Fruit fly (Drosophila melanogaster) whole organism, embryonic: ENCODE measurements around the gene CG31419.

ENCODE experiments used
- Atf6 ChIP-seq: fragments of 200-800 bp; sonication (Bioruptor generic); IDR thresholded peaks from 2 replicates; pipeline ENCODE4 v1.3.6; 2022; ENCODE audit warnings: missing biosample characterization, missing genetic modification characterization
- BtbVII ChIP-seq: fragments of 200-800 bp; sonication (Bioruptor generic); optimal IDR thresholded peaks from 3 replicates; lab custom pipeline; 2017; ENCODE audit warnings: missing biosample characterization, mild to moderate bottlenecking, missing genetic modification characterization
- CG10209 ChIP-seq: fragments of 200-800 bp; sonication (Bioruptor generic); optimal IDR thresholded peaks from 3 replicates; lab custom pipeline; 2017; ENCODE audit warnings: missing biosample characterization, mild to moderate bottlenecking, missing genetic modification characterization, missing genetic modification reagents
- CG10979 ChIP-seq: fragments of 200-800 bp; sonication (Bioruptor generic); optimal IDR thresholded peaks from 2 replicates; lab custom pipeline; 2018; ENCODE audit warnings: missing biosample characterization, mild to moderate bottlenecking, missing genetic modification characterization, moderate library complexity
- CG11398 ChIP-seq: fragments of 200-800 bp; sonication (Bioruptor generic); optimal IDR thresholded peaks from 2 replicates; lab custom pipeline; 2016; ENCODE audit warnings: missing biosample characterization, missing genetic modification characterization
- CG11723 ChIP-seq: fragments of 200-800 bp; sonication (Bioruptor generic); optimal IDR thresholded peaks from 2 replicates; lab custom pipeline; 2017; ENCODE audit warnings: missing biosample characterization, mild to moderate bottlenecking, missing genetic modification characterization
- CG12219 ChIP-seq: fragments of 200-800 bp; sonication (Bioruptor generic); optimal IDR thresholded peaks from 3 replicates; lab custom pipeline; 2018; ENCODE audit warnings: missing biosample characterization, mild to moderate bottlenecking, missing genetic modification characterization
- CG13424 ChIP-seq: fragments of 200-800 bp; sonication (Bioruptor generic); optimal IDR thresholded peaks from 2 replicates; lab custom pipeline; 2019; ENCODE audit warnings: missing biosample characterization, mild to moderate bottlenecking, missing genetic modification characterization, moderate library complexity
- CG14441 ChIP-seq: fragments of 200-800 bp; sonication (Bioruptor generic); IDR thresholded peaks from 2 replicates; pipeline ENCODE4 v1.3.6; 2022; ENCODE audit warnings: missing biosample characterization, missing genetic modification characterization
- CG15073 ChIP-seq: fragments of 200-800 bp; sonication (Bioruptor generic); optimal IDR thresholded peaks from 2 replicates; lab custom pipeline; 2016; ENCODE audit warnings: missing biosample characterization, missing genetic modification characterization
- CG15269 ChIP-seq: fragments of 200-800 bp; sonication (Bioruptor generic); optimal IDR thresholded peaks from 2 replicates; lab custom pipeline; 2018; ENCODE audit warnings: missing biosample characterization, mild to moderate bottlenecking, missing genetic modification characterization, moderate library complexity
- CG16813 ChIP-seq: fragments of 200-800 bp; sonication (Bioruptor generic); IDR thresholded peaks from 3 replicates; pipeline ENCODE4 v1.3.6; 2022; ENCODE audit warnings: missing biosample characterization, missing genetic modification characterization; ENCODE audit not compliant: partially characterized antibody
- CG16863 ChIP-seq: fragments of 200-800 bp; sonication (Bioruptor generic); optimal IDR thresholded peaks from 3 replicates; lab custom pipeline; 2016; ENCODE audit warnings: missing biosample characterization, missing genetic modification characterization
- CG17359 ChIP-seq: fragments of 200-800 bp; sonication (Bioruptor generic); optimal IDR thresholded peaks from 3 replicates; lab custom pipeline; 2018; ENCODE audit warnings: missing biosample characterization, mild to moderate bottlenecking, missing genetic modification characterization, moderate library complexity
- CG3281 ChIP-seq: fragments of 200-800 bp; sonication (Bioruptor generic); optimal IDR thresholded peaks from 3 replicates; lab custom pipeline; 2017; ENCODE audit warnings: missing biosample characterization, mild to moderate bottlenecking, missing genetic modification characterization
- CG34376 ChIP-seq: fragments of 200-800 bp; sonication (Bioruptor generic); optimal IDR thresholded peaks from 2 replicates; lab custom pipeline; 2018; ENCODE audit warnings: missing biosample characterization, mild to moderate bottlenecking, missing genetic modification characterization
- CG6654 ChIP-seq: fragments of 200-800 bp; sonication (Bioruptor generic); optimal IDR thresholded peaks from 2 replicates; lab custom pipeline; 2017; ENCODE audit warnings: missing biosample characterization, mild to moderate bottlenecking, missing genetic modification characterization
- CG6765 ChIP-seq: fragments of 200-800 bp; sonication (Bioruptor generic); optimal IDR thresholded peaks from 3 replicates; lab custom pipeline; 2017; ENCODE audit warnings: missing biosample characterization, mild to moderate bottlenecking, missing genetic modification characterization
- CG7556 ChIP-seq: fragments of 200-800 bp; sonication (Bioruptor generic); optimal IDR thresholded peaks from 2 replicates; lab custom pipeline; 2017; ENCODE audit warnings: missing biosample characterization, mild to moderate bottlenecking, missing genetic modification characterization
- CG9609 ChIP-seq: fragments of 200-800 bp; sonication (Bioruptor generic); optimal IDR thresholded peaks from 3 replicates; lab custom pipeline; 2016; ENCODE audit warnings: missing biosample characterization, missing genetic modification characterization
- CG9797 ChIP-seq: fragments of 200-800 bp; sonication (Bioruptor generic); optimal IDR thresholded peaks from 3 replicates; lab custom pipeline; 2018; ENCODE audit warnings: missing biosample characterization, mild to moderate bottlenecking, missing genetic modification characterization
- CHES-1-like ChIP-seq: fragments of 200-800 bp; sonication (Bioruptor generic); optimal IDR thresholded peaks from 2 replicates; lab custom pipeline; 2016; ENCODE audit warnings: missing biosample characterization, missing genetic modification characterization
- Camta ChIP-seq: fragments of 200-800 bp; sonication (Bioruptor generic); optimal IDR thresholded peaks from 2 replicates; lab custom pipeline; 2016; ENCODE audit warnings: missing biosample characterization, missing genetic modification characterization
- CkIIα-i1 ChIP-seq: fragments of 200-800 bp; sonication (Bioruptor generic); IDR thresholded peaks from 2 replicates; pipeline ENCODE4 v1.3.6; 2022; ENCODE audit warnings: missing biosample characterization, missing genetic modification characterization
- CoRest ChIP-seq: fragments of 200-800 bp; sonication (Bioruptor generic); optimal IDR thresholded peaks from 3 replicates; lab custom pipeline; 2018; ENCODE audit warnings: missing biosample characterization, mild to moderate bottlenecking, missing genetic modification characterization, moderate library complexity
- D19B ChIP-seq: fragments of 200-800 bp; sonication (Bioruptor generic); optimal IDR thresholded peaks from 2 replicates; lab custom pipeline; 2017; ENCODE audit warnings: missing biosample characterization, mild to moderate bottlenecking, missing genetic modification characterization
- Dref ChIP-seq: fragments of 200-800 bp; sonication (Bioruptor generic); IDR thresholded peaks from 2 replicates; pipeline ENCODE4 v1.3.6; 2022; ENCODE audit warnings: missing biosample characterization, missing genetic modification characterization
- Drgx ChIP-seq: fragments of 200-800 bp; sonication (Bioruptor generic); IDR thresholded peaks from 2 replicates; pipeline ENCODE4 v1.3.6; 2022; ENCODE audit warnings: missing biosample characterization, missing genetic modification characterization
- Hey ChIP-seq: fragments of 200-800 bp; sonication (Bioruptor generic); optimal IDR thresholded peaks from 3 replicates; lab custom pipeline; 2018; ENCODE audit warnings: missing biosample characterization, mild to moderate bottlenecking, missing genetic modification characterization
- Hmr ChIP-seq: fragments of 200-800 bp; sonication (Bioruptor generic); optimal IDR thresholded peaks from 3 replicates; lab custom pipeline; 2017; ENCODE audit warnings: mild to moderate bottlenecking, missing biosample characterization, missing genetic modification reagents, missing genetic modification characterization
- Lim3 ChIP-seq: fragments of 200-800 bp; sonication (Bioruptor generic); IDR thresholded peaks from 2 replicates; pipeline ENCODE4 v1.3.6; 2022; ENCODE audit warnings: missing biosample characterization, missing genetic modification characterization
- Sox102F ChIP-seq: fragments of 200-800 bp; sonication (Bioruptor generic); optimal IDR thresholded peaks from 2 replicates; lab custom pipeline; 2018; ENCODE audit warnings: missing biosample characterization, mild to moderate bottlenecking, missing genetic modification characterization, moderate library complexity
- Sry-β ChIP-seq: fragments of 200-800 bp; sonication (Bioruptor generic); optimal IDR thresholded peaks from 2 replicates; lab custom pipeline; 2018; ENCODE audit warnings: missing biosample characterization, mild to moderate bottlenecking, missing genetic modification characterization, moderate library complexity
- Xbp1 ChIP-seq: fragments of 200-800 bp; sonication (Bioruptor generic); optimal IDR thresholded peaks from 3 replicates; lab custom pipeline; 2016; ENCODE audit warnings: missing biosample characterization, mild to moderate bottlenecking, missing genetic modification characterization
- abd-A ChIP-seq: fragments of 200-800 bp; sonication (Bioruptor generic); optimal IDR thresholded peaks from 3 replicates; lab custom pipeline; 2019; ENCODE audit warnings: missing biosample characterization, mild to moderate bottlenecking, missing genetic modification characterization, moderate library complexity
- amos ChIP-seq: fragments of 200-800 bp; sonication (Bioruptor generic); IDR thresholded peaks from 2 replicates; pipeline ENCODE4 v1.3.6; 2022; ENCODE audit warnings: missing biosample characterization, missing genetic modification characterization; ENCODE audit not compliant: partially characterized antibody
- bab2 ChIP-seq: fragments of 200-800 bp; sonication (Bioruptor generic); optimal IDR thresholded peaks from 2 replicates; lab custom pipeline; 2016; ENCODE audit warnings: missing biosample characterization, missing genetic modification characterization
- chif ChIP-seq, 2 experiments: fragments of 200-800 bp; sonication (Bioruptor generic); optimal IDR thresholded peaks; 3 replicates each; lab custom pipeline; 2016; ENCODE audit warnings: missing biosample characterization in 2 of 2, missing genetic modification characterization in 2 of 2
- chm ChIP-seq: fragments of 200-800 bp; sonication (Bioruptor generic); IDR thresholded peaks from 2 replicates; pipeline ENCODE4 v1.3.6; 2022; ENCODE audit warnings: missing biosample characterization, missing genetic modification characterization
- cwo ChIP-seq: fragments of 200-800 bp; sonication (Bioruptor generic); optimal IDR thresholded peaks from 3 replicates; lab custom pipeline; 2017; ENCODE audit warnings: missing biosample characterization, missing genetic modification characterization, mild to moderate bottlenecking, moderate library complexity, missing genetic modification reagents
- fd64A ChIP-seq: fragments of 200-800 bp; sonication (Bioruptor generic); optimal IDR thresholded peaks from 3 replicates; lab custom pipeline; 2018; ENCODE audit warnings: missing biosample characterization, mild to moderate bottlenecking, missing genetic modification characterization
- grau ChIP-seq: fragments of 200-800 bp; optimal IDR thresholded peaks from 3 replicates; lab custom pipeline; 2019; ENCODE audit warnings: missing biosample characterization, mild to moderate bottlenecking, missing genetic modification characterization, moderate library complexity
- ham ChIP-seq: fragments of 200-800 bp; sonication (Bioruptor generic); IDR thresholded peaks from 2 replicates; pipeline ENCODE4 v1.3.6; 2022; ENCODE audit warnings: missing biosample characterization, missing genetic modification characterization
- lbe ChIP-seq: fragments of 200-800 bp; sonication (Bioruptor generic); optimal IDR thresholded peaks from 2 replicates; lab custom pipeline; 2016; ENCODE audit warnings: missing biosample characterization, mild to moderate bottlenecking, missing genetic modification characterization
- pros ChIP-seq: fragments of 200-800 bp; sonication (Bioruptor generic); optimal IDR thresholded peaks from 3 replicates; lab custom pipeline; 2019; ENCODE audit warnings: missing biosample characterization, mild to moderate bottlenecking, missing genetic modification characterization, moderate library complexity
- run ChIP-seq: fragments of 200-800 bp; sonication (Bioruptor generic); optimal IDR thresholded peaks from 3 replicates; lab custom pipeline; 2018; ENCODE audit warnings: missing biosample characterization, mild to moderate bottlenecking, missing genetic modification characterization
- salm ChIP-seq: fragments of 200-800 bp; sonication (Bioruptor generic); optimal IDR thresholded peaks from 2 replicates; lab custom pipeline; 2018; ENCODE audit warnings: missing biosample characterization, mild to moderate bottlenecking, missing genetic modification characterization
- schlank ChIP-seq: fragments of 200-800 bp; sonication (Bioruptor generic); optimal IDR thresholded peaks from 2 replicates; lab custom pipeline; 2018; ENCODE audit warnings: missing biosample characterization, mild to moderate bottlenecking, missing genetic modification characterization
- shn ChIP-seq: fragments of 200-800 bp; sonication (Bioruptor generic); optimal IDR thresholded peaks from 3 replicates; lab custom pipeline; 2016; ENCODE audit warnings: missing biosample characterization, missing genetic modification characterization
- wdn ChIP-seq: fragments of 200-800 bp; sonication (Bioruptor generic); IDR thresholded peaks from 2 replicates; pipeline ENCODE4 v1.3.6; 2022; ENCODE audit warnings: missing biosample characterization, missing genetic modification characterization
- zfh1 ChIP-seq: fragments of 200-800 bp; sonication (Bioruptor generic); IDR thresholded peaks from 3 replicates; pipeline ENCODE4 v1.3.6; 2022; ENCODE audit warnings: missing biosample characterization, missing genetic modification characterization

CG31419 gene

dm6 chr3R:17236936-17237335 lies 47.5 kb upstream of the CG31419 start (continued):
- TF ChIP-seq CG15073 (GFP tag; lab: Kevin White, UChicago) (no peak), CG9609 (GFP tag; lab: Kevin White, UChicago) (no peak), pros (GFP tag; lab: Kevin White, UChicago) (no peak), BtbVII (peak; percentile 3), cwo (GFP tag; lab: Kevin White, UChicago) (peak; percentile 43), lbe (GFP tag; lab: Kevin White, UChicago) (no peak), chif (GFP tag; optimal IDR thresholded peaks at IDR 0.05; lab: Kevin White, UChicago) (no peak), CG13424 (peak; percentile 16), Camta (GFP tag; lab: Kevin White, UChicago) (no peak), Sry-β (GFP tag; lab: Kevin White, UChicago) (no peak), CG10209 (GFP tag; lab: Kevin White, UChicago) (peak; percentile 12), CG16813 (GFP tag; lab: Robert Waterston, UW) (no peak), CG15269 (tag; lab: Kevin White, UChicago) (peak; percentile 7), abd-A (tag; lab: Kevin White, UChicago) (peak; percentile 66), chm (no peak), Sox102F (peak; percentile 35), CG6765 (GFP tag; lab: Kevin White, UChicago) (no peak), Xbp1 (GFP tag; lab: Kevin White, UChicago) (no peak), wdn (GFP tag; lab: Robert Waterston, UW) (no peak), shn (GFP tag; lab: Kevin White, UChicago) (no peak), Drgx (GFP tag; lab: Robert Waterston, UW) (no peak), CG12219 (no peak), bab2 (GFP tag; lab: Kevin White, UChicago) (no peak), run (tag; lab: Kevin White, UChicago) (no peak), amos (GFP tag; lab: Robert Waterston, UW) (no peak), CG34376 (no peak), CG17359 (tag; lab: Kevin White, UChicago) (peak; percentile 10), CG10979 (no peak), CG6654 (GFP tag; lab: Kevin White, UChicago) (no peak), grau (tag; lab: Kevin White, UChicago) (peak; percentile 29), Dref (GFP tag; lab: Robert Waterston, UW) (no peak), salm (tag; lab: Kevin White, UChicago) (no peak), CG7556 (peak; percentile 7), Hmr (GFP tag; lab: Kevin White, UChicago) (peak; percentile 37), CHES-1-like (GFP tag; lab: Kevin White, UChicago) (no peak), Atf6 (GFP tag; lab: Robert Waterston, UW) (no peak), D19B (no peak), CoRest (tag; lab: Kevin White, UChicago) (peak; percentile 17), CkIIα-i1 (GFP tag; lab: Robert Waterston, UW) (no peak), CG3281 (GFP tag; lab: Kevin White, UChicago) (peak; percentile 30), CG11398 (no peak), Hey (tag; lab: Kevin White, UChicago) (no peak), CG11723 (no peak), schlank (tag; lab: Kevin White, UChicago) (no peak), CG14441 (GFP tag; lab: Robert Waterston, UW) (no peak), Lim3 (no peak), CG16863 (GFP tag; lab: Kevin White, UChicago) (no peak), ham (GFP tag; lab: Robert Waterston, UW) (no peak), fd64A (GFP tag; lab: Kevin White, UChicago) (no peak), zfh1 (GFP tag; lab: Robert Waterston, UW) (no peak), CG9797 (GFP tag; lab: Kevin White, UChicago) (no peak)
